Fruit fly (Drosophila melanogaster) Kc167 (cell line): ENCODE data around the gene Ire1.

Experiments
- Myc ChIP-seq: fragments of >200 bp; optimal IDR thresholded peaks from 2 replicates; lab custom pipeline; 2017; ENCODE audit warnings: missing external identifiers
- Sin3A ChIP-seq: fragments of >200 bp; optimal IDR thresholded peaks from 2 replicates; lab custom pipeline; 2018; ENCODE audit warnings: missing external identifiers
- h ChIP-seq: fragments of >200 bp; optimal IDR thresholded peaks from 3 replicates; lab custom pipeline; 2018; ENCODE audit warnings: missing external identifiers
- insv ChIP-seq: fragments of >200 bp; optimal IDR thresholded peaks from 3 replicates; lab custom pipeline; 2018; ENCODE audit warnings: missing external identifiers
- psq ChIP-seq: fragments of >200 bp; optimal IDR thresholded peaks from 2 replicates; lab custom pipeline; 2017; ENCODE audit warnings: missing external identifiers
- ttk ChIP-seq: sonication (Bioruptor generic); optimal IDR thresholded peaks from 2 replicates; lab custom pipeline; 2017; ENCODE audit warnings: missing external identifiers

dm6 chr3R:19909541-19910182 is 48.6 kb upstream of the Ire1 start:
- TF ChIP-seq h (lab: Kevin White, UChicago) (no peak), psq (lab: Kevin White, UChicago) (no peak), Sin3A (no peak), insv (no peak), Myc (lab: Kevin White, UChicago) (no peak), ttk (lab: Kevin White, UChicago) (no peak)
